Fruit fly (Drosophila melanogaster) S2 (cell line): ENCODE measurements around the gene Reepl1.

Source experiments
- CG8478 ChIP-seq: fragments of >200 bp; optimal IDR thresholded peaks from 2 replicates; lab custom pipeline; 2018
- CTCF ChIP-seq, 2 experiments: fragments of >200 bp; optimal IDR thresholded peaks; 2 replicates each; lab custom pipeline; 2018

The Reepl1 gene

dm6 chrX:11611056-11611644, 38.6 kb downstream of the Reepl1 start:
- TF ChIP-seq CTCF (optimal IDR thresholded peaks at IDR 0.05; lab: Kevin White, UChicago) (no peak), CG8478 (lab: Kevin White, UChicago) (no peak)

DNA sequence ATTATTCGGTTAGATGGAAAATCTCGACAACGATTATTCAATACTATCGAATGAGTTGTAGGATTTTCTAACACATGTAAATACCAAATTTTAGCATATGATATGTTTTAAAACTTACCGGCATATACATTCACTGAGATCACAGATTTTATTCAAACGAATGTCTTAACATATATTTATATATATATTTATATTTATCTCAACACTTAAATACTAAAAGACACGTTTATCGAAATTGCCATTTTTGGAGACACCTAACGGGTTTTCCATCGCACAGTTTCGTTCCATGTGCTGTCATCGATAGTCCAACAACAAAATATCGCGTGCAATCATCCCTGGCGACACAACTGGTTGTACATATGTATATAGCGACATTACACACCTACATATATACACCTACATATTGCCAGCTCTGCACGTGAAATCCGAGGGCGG, 39.2 kb downstream of the Reepl1 start, which contains the start of the genes CG2247 and CG1703:
Gene CG2247 (minus strand): TSS at position 8 of the 435 bp plus-strand sequence.
Gene CG1703 (plus strand): TSS at position 283 of the 435 bp plus-strand sequence.
- TF ChIP-seq CG8478 (lab: Kevin White, UChicago) (no peak), CTCF (optimal IDR thresholded peaks at IDR 0.05; lab: Kevin White, UChicago) (no peak)

DNA sequence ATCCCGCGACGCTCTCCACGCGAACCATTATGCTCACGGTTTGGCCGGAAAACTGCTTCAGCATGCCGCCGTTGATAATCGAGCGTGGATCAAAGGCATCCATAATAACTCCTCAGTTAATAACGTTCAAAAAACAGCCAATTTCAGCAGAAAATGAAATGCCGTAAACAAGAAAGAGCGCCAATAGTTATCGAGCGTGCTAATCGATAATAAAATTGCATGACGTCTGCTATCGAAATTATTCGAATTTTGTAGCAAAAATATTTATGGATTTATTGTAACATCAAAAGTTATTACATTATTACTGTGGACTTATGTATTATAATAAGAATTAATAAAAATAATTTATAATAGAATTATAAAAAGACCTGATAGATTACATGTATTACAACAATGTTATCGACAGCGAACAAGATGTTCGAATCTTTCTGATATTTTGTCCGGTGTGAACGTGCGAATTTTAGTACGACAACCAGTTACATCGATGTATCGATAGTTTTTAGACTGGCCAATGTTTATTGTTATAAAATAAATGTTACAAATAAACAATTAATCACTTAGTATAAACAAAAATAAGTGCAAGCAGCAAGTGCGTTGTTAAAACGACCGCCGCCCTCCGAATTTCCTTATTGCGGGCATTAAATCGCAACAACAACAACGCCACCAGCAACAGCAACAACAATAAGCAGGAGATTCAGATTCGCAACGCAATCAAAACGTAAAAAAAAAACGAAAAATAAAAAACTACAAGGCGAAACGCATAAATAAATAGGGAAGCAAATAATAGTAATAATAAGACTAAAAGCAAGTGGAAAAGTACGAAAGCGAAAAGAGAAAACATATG, 43.4 kb downstream of the Reepl1 start, which contains the start of the genes RPA3 and Met:
Gene RPA3 (minus strand): TSS at position 189 of the 844 bp plus-strand sequence.
Gene Met (plus strand): TSS at position 473 of the 844 bp plus-strand sequence.
- TF ChIP-seq CTCF (optimal IDR thresholded peaks at IDR 0.05; lab: Kevin White, UChicago) (no peak), CG8478 (lab: Kevin White, UChicago) (no peak)

- no peak for TF ChIP-seq CG8478 (lab: Kevin White, UChicago)
- no peak for TF ChIP-seq CTCF (optimal IDR thresholded peaks at IDR 0.05; lab: Kevin White, UChicago)
Observed at dm6 chrX:11616496-11616952, 44.0 kb downstream of the Reepl1 start.

- TF ChIP-seq CG8478 (lab: Kevin White, UChicago) (no peak), CTCF (optimal IDR thresholded peaks at IDR 0.05; lab: Kevin White, UChicago) (no peak)
Observed at dm6 chrX:11619617-11620016, 47.1 kb downstream of the Reepl1 start.

dm6 chrX:11620527-11620926, 48.0 kb downstream of the Reepl1 start:
- no peak for TF ChIP-seq CTCF (optimal IDR thresholded peaks at IDR 0.05; lab: Kevin White, UChicago)

DNA sequence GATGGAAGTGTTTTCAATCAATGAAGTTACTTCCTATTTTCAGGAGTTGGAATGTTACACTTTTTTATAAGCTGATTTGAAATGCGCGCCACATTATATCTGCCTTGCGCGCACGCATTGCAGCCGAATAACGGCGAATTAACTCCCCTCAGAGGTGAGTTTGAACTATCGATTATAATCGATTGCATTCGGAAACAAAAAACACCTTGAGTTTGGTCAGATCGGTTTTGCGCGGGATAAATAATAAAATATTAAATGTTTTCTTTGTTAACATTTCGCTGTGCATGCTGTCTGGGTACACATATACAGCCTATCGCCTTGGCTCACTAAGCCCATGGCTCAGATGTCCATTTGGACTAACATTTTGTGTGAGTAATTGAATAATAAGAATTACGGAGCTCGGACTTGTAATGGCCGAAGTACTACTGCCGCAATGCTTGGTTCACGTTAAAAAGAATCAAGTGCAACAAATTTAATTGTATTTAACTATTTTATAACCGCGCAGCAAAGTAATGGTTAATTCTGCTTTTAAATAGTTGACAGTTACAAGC, 48.9 kb downstream of the Reepl1 start:
- TF ChIP-seq CG8478 (lab: Kevin White, UChicago) (no peak), CTCF (optimal IDR thresholded peaks at IDR 0.05; lab: Kevin White, UChicago) (no peak)

DNA sequence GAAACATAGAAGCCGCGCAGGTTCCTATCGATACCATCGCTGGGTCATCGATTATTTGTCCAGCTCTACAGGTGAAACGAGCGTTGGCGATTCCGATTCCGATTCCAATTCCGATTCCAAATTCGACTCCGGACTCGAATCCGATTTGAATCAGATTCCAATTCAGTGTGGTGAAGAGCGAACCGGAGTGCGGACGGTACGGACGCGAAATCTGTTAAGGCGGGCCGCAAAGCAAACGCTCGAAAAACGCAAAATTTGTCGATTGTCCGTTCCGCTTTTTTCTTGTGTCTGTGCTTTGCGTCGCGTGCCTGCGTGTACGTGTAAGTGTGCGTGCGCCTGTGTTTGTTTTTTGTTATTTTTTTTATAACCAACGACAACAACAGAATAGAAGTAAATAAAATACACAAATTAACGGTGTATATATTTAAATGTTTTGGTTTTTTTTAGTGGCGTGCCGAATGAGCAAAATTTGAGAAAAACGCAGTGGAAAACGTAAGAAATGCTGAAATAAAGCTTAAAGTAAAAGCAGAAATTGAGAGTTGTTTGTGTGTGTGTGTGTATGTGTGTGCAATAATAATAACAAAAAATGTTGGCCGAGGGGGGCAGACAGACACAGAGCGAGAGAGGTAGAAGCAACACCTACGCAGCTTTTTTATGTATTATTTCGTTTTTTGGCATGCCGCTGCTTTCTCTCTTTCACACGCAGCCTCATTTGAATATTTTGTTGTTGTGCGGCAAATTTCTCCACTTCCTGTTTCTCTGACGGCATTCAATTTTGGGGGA, 49.5 kb downstream of the Reepl1 start, which contains the start of gene Ptp10D:
Gene Ptp10D (plus strand): TSS at position 150 of the 783 bp plus-strand sequence.
- TF ChIP-seq CTCF (optimal IDR thresholded peaks at IDR 0.05; lab: Kevin White, UChicago) (no peak), CG8478 (lab: Kevin White, UChicago) (no peak)

DNA sequence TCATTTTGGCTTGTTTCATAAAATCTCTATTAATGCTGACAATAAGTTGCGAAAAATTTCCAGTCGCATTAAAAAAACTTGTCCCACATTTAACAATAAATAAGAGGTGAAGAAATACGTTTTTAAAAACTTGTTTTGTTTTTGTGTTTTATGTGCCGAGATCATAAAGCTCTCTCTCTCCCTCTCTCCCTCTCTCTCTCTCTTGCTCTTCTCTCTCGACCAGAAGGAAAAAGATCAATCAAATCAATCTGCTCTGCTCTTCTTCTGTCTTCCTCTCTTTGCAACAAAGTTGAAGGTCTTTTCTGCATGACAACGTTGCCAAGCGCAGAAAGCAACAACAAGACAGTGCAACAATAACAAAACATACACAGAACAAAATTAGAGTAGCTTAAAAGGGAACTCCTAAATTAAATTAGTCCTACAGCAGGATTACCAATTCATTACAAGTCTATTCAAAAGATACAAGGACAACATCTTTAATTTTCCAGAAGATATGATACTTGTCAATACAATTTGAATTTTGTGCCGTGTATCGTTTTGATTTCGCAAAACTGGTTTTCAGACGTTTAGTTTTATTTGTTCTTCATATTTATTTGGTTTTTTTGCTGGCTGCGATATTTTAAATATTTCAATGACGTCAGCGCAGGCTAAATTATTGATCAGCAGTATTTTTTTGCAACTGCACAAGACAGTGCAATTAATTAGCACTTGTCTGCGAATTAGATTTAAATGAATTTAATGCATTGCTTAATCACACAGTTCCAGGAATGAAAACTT, 50.3 kb downstream of the Reepl1 start:
- TF ChIP-seq CTCF (optimal IDR thresholded peaks at IDR 0.05; lab: Kevin White, UChicago) (no peak), CG8478 (lab: Kevin White, UChicago) (no peak)
